Worm (Caenorhabditis elegans) whole organism, late embryonic: ENCODE results near the gene lips-11.

Experiments used
- T23F11.4 ChIP-seq: fragments of 200-800 bp; sonication (Bioruptor generic); optimal IDR thresholded peaks from 2 replicates; lab custom pipeline; 2018; ENCODE audit warnings: mild to moderate bottlenecking, missing genetic modification characterization, missing compliant biosample characterization
- dmd-4 ChIP-seq: sonication (generic microtip); optimal IDR thresholded peaks from 2 replicates; lab custom pipeline; 2016; ENCODE audit warnings: borderline replicate concordance, missing genetic modification characterization, missing compliant biosample characterization
- ets-4 ChIP-seq: sonication (generic microtip); optimal IDR thresholded peaks from 2 replicates; lab custom pipeline; 2016; ENCODE audit warnings: missing genetic modification characterization, missing compliant biosample characterization
- hlh-15 ChIP-seq: sonication (generic microtip); optimal IDR thresholded peaks from 2 replicates; lab custom pipeline; 2016; ENCODE audit warnings: missing genetic modification characterization, missing compliant biosample characterization
- ref-2 ChIP-seq: sonication (generic microtip); optimal IDR thresholded peaks from 2 replicates; lab custom pipeline; 2016; ENCODE audit warnings: missing genetic modification characterization, missing compliant biosample characterization
- sox-4 ChIP-seq: sonication (generic microtip); optimal IDR thresholded peaks from 2 replicates; lab custom pipeline; 2017; ENCODE audit warnings: mild to moderate bottlenecking, missing genetic modification characterization, inconsistent platforms, missing compliant biosample characterization
- unc-86 ChIP-seq: sonication (generic microtip); optimal IDR thresholded peaks from 2 replicates; lab custom pipeline; 2016; ENCODE audit warnings: missing genetic modification characterization, missing compliant biosample characterization

ce11 chrII:1072106-1072505 lies 38.7 kb downstream of the lips-11 start, which contains the start of gene K02E7.4:
- TF ChIP-seq T23F11.4 (GFP tag; lab: Kevin White, UChicago) (no peak), hlh-15 (tag; lab: Kevin White, UChicago) (no peak), unc-86 (tag; lab: Kevin White, UChicago) (no peak), dmd-4 (tag; lab: Kevin White, UChicago) (no peak), ref-2 (no peak), sox-4 (tag; lab: Kevin White, UChicago) (no peak), ets-4 (no peak)
